Worm (Caenorhabditis elegans) whole organism, midembryonic: ENCODE results near the gene str-205.
A peak's percentile ranks its signal among the peaks of the same experiment; 100 is the strongest.

Experiments
- T22C8.4 ChIP-seq: fragments of 200-800 bp; sonication (Bioruptor generic); IDR thresholded peaks from 2 replicates; pipeline ENCODE4 v1.3.6; 2022; ENCODE audit warnings: missing genetic modification characterization, missing compliant biosample characterization
- cog-1 ChIP-seq: sonication (generic microtip); optimal IDR thresholded peaks from 2 replicates; lab custom pipeline; 2016; ENCODE audit warnings: missing genetic modification characterization, missing compliant biosample characterization
- flt-1 ChIP-seq: fragments of 200-800 bp; sonication (Bioruptor generic); IDR thresholded peaks from 2 replicates; pipeline ENCODE4 v1.3.6; 2022; ENCODE audit warnings: missing genetic modification characterization, missing compliant biosample characterization
- klf-2 ChIP-seq: fragments of 200-800 bp; sonication (Bioruptor generic); conservative IDR thresholded peaks from 2 replicates; pipeline ENCODE4 v1.3.6; 2022; ENCODE audit warnings: missing genetic modification reagents, missing genetic modification characterization, missing compliant biosample characterization
- med-1 ChIP-seq: sonication (generic microtip); optimal IDR thresholded peaks from 2 replicates; lab custom pipeline; 2017; ENCODE audit warnings: missing genetic modification characterization, mild to moderate bottlenecking, missing compliant biosample characterization, antibody characterized with exemption, missing genetic modification reagents; ENCODE audit not compliant: insufficient read depth
- ref-1 ChIP-seq: fragments of 200-800 bp; sonication (Bioruptor generic); conservative IDR thresholded peaks from 2 replicates; pipeline ENCODE4 v1.3.6; 2022; ENCODE audit warnings: missing genetic modification reagents, missing genetic modification characterization, missing compliant biosample characterization
- tab-1 ChIP-seq: fragments of 200-800 bp; sonication (Bioruptor generic); IDR thresholded peaks from 2 replicates; pipeline ENCODE4 v1.3.6; 2022; ENCODE audit warnings: missing genetic modification characterization, missing compliant biosample characterization
- ztf-23 ChIP-seq: fragments of 200-800 bp; sonication (Bioruptor generic); IDR thresholded peaks from 2 replicates; pipeline ENCODE4 v1.3.6; 2022; ENCODE audit warnings: missing genetic modification reagents, missing genetic modification characterization, missing compliant biosample characterization
- ztf-29 ChIP-seq: fragments of 200-800 bp; sonication (Bioruptor generic); IDR thresholded peaks from 2 replicates; pipeline ENCODE4 v1.3.6; 2022; ENCODE audit warnings: missing genetic modification reagents, missing genetic modification characterization, missing compliant biosample characterization

The str-205 gene

DNA sequence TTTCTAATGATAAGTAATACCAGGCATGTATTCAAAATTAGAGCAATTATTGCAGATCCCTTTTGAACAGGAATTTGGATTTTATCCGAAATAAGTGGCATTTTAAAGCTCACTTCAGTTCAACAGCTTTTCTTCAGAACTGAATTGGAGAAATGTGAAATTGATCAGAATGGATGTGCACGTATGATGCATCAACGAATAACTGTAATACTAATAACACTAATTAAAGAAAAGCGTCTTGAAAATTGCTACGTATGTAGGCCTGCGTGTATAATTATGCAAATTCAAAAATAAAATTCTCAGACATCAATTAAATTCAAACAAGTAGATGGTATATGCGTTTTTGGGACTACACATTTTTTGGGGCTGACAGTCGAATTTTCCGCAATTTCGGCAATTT, at the start of gene str-205:
str-205 (minus strand) TSS at position 101 of the 400 bp plus-strand sequence.
- TF ChIP-seq ztf-23 (GFP tag; lab: Robert Waterston, UW) (no peak), klf-2 (GFP tag; lab: Robert Waterston, UW) (no peak), cog-1 (tag; lab: Kevin White, UChicago) (no peak)

DNA sequence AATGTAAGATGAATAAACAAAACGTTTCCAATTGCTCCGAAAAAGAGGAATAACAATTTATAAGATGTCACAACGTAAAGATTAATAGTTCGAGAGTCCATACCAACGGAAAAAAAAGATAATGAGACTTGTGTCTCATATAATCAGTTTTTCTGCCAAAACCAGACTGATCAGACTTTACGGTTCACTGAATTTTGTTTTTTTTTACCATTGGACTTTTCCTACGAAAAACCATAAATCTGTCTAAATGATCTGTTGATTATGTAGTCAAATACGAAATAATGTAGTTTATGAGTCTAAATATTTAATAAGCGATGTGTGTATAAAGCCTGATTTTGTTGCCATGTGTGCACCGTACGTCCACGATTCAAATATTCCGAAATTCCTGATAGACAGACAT, 49.3 kb upstream of the str-205 start, which contains the start of gene srsx-11:
srsx-11 (minus strand) TSS at position 101 of the 400 bp plus-strand sequence.
- TF ChIP-seq ztf-23 (GFP tag; lab: Robert Waterston, UW) (no peak), T22C8.4 (GFP tag; lab: Robert Waterston, UW) (no peak), ref-1 (GFP tag; lab: Robert Waterston, UW) (no peak), tab-1 (no peak), ztf-29 (GFP tag; lab: Robert Waterston, UW) (no peak), cog-1 (tag; lab: Kevin White, UChicago) (no peak), flt-1 (GFP tag; lab: Robert Waterston, UW) (no peak), klf-2 (GFP tag; lab: Robert Waterston, UW) (no peak), med-1 (GFP tag; lab: Kevin White, UChicago) (no peak)

DNA sequence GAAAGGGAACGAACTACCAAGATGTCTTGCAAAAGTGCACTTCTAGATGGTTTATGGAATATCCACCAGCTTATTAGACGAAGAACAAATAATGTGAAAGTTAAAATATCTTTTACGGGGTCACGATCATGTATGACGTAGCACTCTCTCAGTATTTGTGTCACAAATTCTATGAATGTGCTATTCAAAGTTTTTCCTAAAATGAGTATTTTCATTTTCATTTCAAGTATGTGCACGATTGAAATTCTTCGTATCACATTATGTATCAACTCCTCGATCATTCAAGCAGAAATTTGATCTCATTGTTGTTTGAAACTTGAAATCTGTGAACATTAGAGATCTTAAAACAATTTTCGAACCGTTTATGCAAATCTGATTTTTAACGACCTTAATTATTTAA, 47.8 kb upstream of the str-205 start:
- TF ChIP-seq ref-1 (GFP tag; lab: Robert Waterston, UW) (no peak), T22C8.4 (GFP tag; lab: Robert Waterston, UW) (no peak), ztf-29 (GFP tag; lab: Robert Waterston, UW) (no peak), cog-1 (tag; lab: Kevin White, UChicago) (no peak), ztf-23 (GFP tag; lab: Robert Waterston, UW) (no peak), tab-1 (no peak), med-1 (GFP tag; lab: Kevin White, UChicago) (no peak), klf-2 (GFP tag; lab: Robert Waterston, UW) (no peak), flt-1 (GFP tag; lab: Robert Waterston, UW) (no peak)

DNA sequence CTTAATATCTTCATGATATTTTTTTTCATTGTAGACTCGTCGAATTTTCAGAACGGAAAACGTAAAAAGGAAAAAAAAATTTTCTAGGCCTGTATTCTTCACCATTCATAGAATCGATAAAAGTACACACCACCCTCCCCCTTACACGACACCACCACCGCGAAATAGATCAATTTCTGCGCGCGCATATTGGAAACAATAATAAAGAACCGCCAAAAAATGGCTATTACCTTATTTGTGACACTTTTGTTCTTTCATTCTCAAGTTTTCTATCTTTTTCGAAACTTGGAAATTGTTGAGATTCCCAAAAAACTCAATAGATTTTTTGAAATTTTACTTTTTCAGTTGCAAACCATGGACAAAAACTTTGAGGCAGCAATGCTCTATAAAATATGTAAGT, 45.4 kb upstream of the str-205 start, which contains the start of gene F26G5.1:
F26G5.1 (plus strand) TSS at position 339 of the 400 bp plus-strand sequence.
- TF ChIP-seq med-1 (GFP tag; lab: Kevin White, UChicago): no peak
- no peak for TF ChIP-seq cog-1 (tag; lab: Kevin White, UChicago)
- no peak for TF ChIP-seq klf-2 (GFP tag; lab: Robert Waterston, UW)
- no peak for TF ChIP-seq T22C8.4 (GFP tag; lab: Robert Waterston, UW)
- TF ChIP-seq tab-1: no peak
- TF ChIP-seq ztf-29 (GFP tag; lab: Robert Waterston, UW): no peak
- no peak for TF ChIP-seq flt-1 (GFP tag; lab: Robert Waterston, UW)

DNA sequence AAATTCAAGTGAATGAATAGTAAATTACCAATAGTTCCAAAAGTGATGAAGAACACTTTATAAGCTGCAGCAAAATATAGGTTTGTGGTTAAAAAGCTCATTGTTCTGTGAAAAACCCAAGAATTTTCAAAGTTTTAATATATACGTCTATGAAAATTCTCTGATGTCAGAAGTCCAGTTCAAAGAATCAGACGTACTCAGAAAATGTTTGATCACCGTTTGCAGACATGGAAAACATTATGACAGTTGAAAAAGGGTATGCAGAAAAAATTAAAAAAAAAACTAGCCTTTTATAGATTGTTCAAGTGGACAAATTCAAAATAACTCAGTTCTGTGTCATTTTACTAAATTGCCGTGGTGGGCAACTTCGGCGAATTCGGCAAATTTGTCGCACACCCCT, 44.9 kb upstream of the str-205 start, which contains the start of gene srsx-10:
srsx-10 (minus strand) TSS at position 101 of the 400 bp plus-strand sequence.
- TF ChIP-seq tab-1: no peak
- TF ChIP-seq ref-1 (GFP tag; lab: Robert Waterston, UW): no peak
- no peak for TF ChIP-seq klf-2 (GFP tag; lab: Robert Waterston, UW)
- TF ChIP-seq med-1 (GFP tag; lab: Kevin White, UChicago): no peak
- no peak for TF ChIP-seq cog-1 (tag; lab: Kevin White, UChicago)
- no peak for TF ChIP-seq ztf-23 (GFP tag; lab: Robert Waterston, UW)
- no peak for TF ChIP-seq ztf-29 (GFP tag; lab: Robert Waterston, UW)
- TF ChIP-seq T22C8.4 (GFP tag; lab: Robert Waterston, UW): no peak
- no peak for TF ChIP-seq flt-1 (GFP tag; lab: Robert Waterston, UW)

DNA sequence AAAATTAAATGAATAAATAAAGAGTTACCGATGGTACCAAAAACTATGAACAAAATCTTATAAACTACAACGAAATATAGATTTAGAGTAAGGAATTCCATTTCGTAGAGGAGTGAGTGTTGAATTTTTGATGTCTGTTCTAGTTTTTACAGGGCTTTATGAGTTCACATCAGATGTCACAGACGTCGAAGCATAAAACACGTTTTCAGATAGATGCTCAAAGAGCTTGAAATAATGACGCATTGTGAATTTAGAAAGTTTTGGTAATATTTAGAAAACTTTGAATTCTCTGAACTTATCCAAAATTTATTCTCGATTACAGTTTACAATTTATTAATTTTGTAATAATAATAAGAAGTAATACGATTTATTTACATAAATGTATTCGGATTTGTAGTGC, 43.2 kb upstream of the str-205 start, which contains the start of gene srsx-9:
srsx-9 (minus strand) TSS at position 101 of the 400 bp plus-strand sequence.
- TF ChIP-seq med-1 (GFP tag; lab: Kevin White, UChicago) (no peak), ztf-23 (GFP tag; lab: Robert Waterston, UW) (no peak), T22C8.4 (GFP tag; lab: Robert Waterston, UW) (no peak), flt-1 (GFP tag; lab: Robert Waterston, UW) (no peak), ref-1 (GFP tag; lab: Robert Waterston, UW) (no peak), ztf-29 (GFP tag; lab: Robert Waterston, UW) (no peak), klf-2 (GFP tag; lab: Robert Waterston, UW) (no peak), cog-1 (tag; lab: Kevin White, UChicago) (no peak), tab-1 (no peak)

DNA sequence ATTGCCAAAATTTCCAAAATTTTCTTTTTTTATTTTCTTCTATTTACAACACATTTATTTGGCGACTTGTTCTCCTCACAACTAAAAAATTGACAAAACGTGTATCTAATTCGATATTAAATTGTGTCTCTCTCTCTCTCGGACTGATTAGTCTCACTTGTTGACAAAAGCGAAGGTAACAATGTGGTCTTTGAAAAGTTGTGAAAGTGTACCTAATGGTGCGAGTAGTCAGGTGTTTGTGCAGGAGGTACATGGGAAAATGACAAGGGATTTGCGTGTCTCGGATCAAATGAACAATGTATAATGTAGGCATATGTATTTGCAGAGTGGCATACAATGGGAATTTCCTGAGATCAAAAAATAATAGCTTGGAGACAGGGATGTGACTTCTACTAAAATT, 39.8 kb upstream of the str-205 start:
- TF ChIP-seq klf-2 (GFP tag; lab: Robert Waterston, UW): no peak

DNA sequence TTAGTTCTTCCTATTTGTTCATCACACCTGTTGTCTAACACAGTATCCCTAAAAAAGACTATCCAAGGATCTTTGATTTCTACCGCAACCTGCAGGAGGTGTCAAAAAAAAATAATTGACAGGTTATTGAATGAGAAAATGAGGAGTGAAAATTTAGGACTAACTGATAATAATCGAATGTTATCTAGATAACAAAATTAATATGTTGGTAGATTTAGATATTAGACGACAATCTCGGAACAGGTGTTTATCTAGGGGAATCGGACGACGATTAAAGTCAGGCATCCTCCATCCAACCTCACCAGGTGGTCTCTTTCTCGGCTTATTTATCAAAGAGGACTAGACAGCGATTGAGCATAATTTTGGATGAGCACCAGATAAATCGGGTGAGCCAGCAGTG, 39.0 kb upstream of the str-205 start:
- TF ChIP-seq ztf-23 (GFP tag; lab: Robert Waterston, UW) (no peak), cog-1 (tag; lab: Kevin White, UChicago) (no peak), ref-1 (GFP tag; lab: Robert Waterston, UW) (no peak), med-1 (GFP tag; lab: Kevin White, UChicago) (no peak), flt-1 (GFP tag; lab: Robert Waterston, UW) (no peak), tab-1 (no peak), T22C8.4 (GFP tag; lab: Robert Waterston, UW) (no peak), ztf-29 (GFP tag; lab: Robert Waterston, UW) (no peak), klf-2 (GFP tag; lab: Robert Waterston, UW) (no peak)

DNA sequence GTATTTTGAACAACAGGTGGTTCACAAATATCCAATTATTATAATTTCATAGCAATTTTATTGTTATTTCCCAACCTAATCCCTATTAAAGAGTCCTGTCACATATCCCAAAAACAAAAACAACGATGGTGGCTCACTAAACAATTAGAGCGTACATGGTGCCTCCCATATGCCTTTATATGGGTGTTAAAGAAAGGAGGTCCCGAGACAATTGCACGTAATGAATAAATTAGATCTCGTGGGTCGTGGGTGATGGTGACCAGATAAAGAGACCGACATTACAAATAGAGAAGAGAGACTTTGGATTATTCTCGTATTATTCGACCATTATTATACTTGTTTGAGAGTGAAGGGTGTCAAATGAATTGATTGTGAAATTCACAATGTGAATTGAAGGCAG, 37.5 kb upstream of the str-205 start:
- no peak for TF ChIP-seq ztf-29 (GFP tag; lab: Robert Waterston, UW)
- no peak for TF ChIP-seq klf-2 (GFP tag; lab: Robert Waterston, UW)
- TF ChIP-seq cog-1 (tag; lab: Kevin White, UChicago): peak; percentile 6
- no peak for TF ChIP-seq ztf-23 (GFP tag; lab: Robert Waterston, UW)

DNA sequence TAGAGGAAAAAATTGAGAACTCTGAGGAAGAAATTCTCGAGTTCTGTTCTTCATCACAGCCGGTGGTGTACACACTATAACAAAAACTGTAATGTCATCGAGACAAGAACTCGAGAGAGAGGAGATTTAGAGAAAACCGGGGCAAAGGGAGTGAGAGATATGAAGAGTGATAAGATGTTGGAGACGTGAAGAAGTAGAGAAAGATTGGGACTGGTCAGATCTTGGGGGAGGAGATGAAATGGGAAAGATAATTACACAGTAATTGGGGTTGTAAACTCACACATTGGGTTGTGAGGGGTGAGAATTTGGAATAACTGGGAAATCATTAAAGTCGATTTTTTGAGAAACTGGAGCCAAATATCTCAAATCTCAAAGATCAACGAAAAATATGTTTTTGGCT, 36.0 kb upstream of the str-205 start:
- no peak for TF ChIP-seq ztf-23 (GFP tag; lab: Robert Waterston, UW)
- TF ChIP-seq ref-1 (GFP tag; lab: Robert Waterston, UW): no peak
- TF ChIP-seq klf-2 (GFP tag; lab: Robert Waterston, UW): no peak
- TF ChIP-seq flt-1 (GFP tag; lab: Robert Waterston, UW): no peak
- TF ChIP-seq med-1 (GFP tag; lab: Kevin White, UChicago): no peak
- TF ChIP-seq T22C8.4 (GFP tag; lab: Robert Waterston, UW): no peak
- TF ChIP-seq ztf-29 (GFP tag; lab: Robert Waterston, UW): no peak
- no peak for TF ChIP-seq tab-1
- no peak for TF ChIP-seq cog-1 (tag; lab: Kevin White, UChicago)
